Fruit fly (Drosophila melanogaster) ovary, adult (tissue): ENCODE measurements around the gene E5.

Experiments
- CG17801 ChIP-seq: fragments of 200-800 bp; optimal IDR thresholded peaks from 2 replicates; lab custom pipeline; 2019; ENCODE audit warnings: missing biosample characterization, mild to moderate bottlenecking, missing genetic modification characterization, moderate library complexity; ENCODE audit not compliant: partially characterized antibody

Gene E5

DNA sequence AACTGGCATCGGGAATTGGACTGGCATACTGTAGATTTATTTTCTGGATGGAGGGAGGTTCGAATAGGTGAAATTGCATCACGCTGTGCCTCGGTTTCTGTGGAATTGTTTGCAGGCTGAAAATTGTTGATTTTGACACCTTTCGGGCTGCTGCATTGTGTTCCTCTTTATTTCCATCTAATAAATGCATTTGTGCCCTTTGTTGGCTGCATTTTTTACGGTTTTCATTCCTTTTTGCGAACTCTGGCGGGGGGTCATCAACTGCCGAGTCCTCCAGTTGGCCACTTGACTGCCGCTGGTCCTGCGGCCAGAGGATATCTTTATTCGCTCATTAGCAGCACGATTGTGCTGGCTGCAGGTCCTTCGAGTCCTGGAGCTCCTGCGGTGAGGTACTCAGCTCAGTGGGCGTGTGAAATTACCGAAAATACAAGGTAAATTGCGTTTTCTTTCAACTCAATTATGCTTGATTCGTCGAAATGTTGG is 25.1 kb upstream of the E5 start:
- TF ChIP-seq CG17801 (GFP tag; lab: Kevin White, UChicago), result no peak

DNA sequence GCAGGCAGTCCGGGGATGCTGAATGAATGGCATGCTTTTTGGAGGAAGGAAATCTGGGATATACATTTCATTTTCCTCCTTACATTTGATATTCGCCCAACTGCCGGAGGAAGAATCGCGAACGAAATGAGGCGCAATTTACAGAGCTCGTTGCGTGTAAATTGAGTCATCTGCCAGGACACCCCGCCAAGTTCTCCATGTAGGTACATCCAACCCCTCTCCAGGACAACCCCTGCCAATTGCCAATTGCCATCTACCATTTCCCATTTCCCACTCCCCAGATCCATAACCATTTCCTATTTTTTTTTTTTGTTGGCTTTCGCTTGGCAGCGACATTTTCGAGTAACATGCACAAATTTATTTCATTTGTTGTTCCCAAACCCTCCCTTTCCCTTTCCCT is 22.1 kb upstream of the E5 start:
- TF ChIP-seq CG17801 (GFP tag; lab: Kevin White, UChicago), result no peak

- TF ChIP-seq CG17801 (GFP tag; lab: Kevin White, UChicago), result no peak
Observed at dm6 chr3R:13895602-13896001, 20.9 kb upstream of the E5 start.

- TF ChIP-seq CG17801 (GFP tag; lab: Kevin White, UChicago), result no peak
Observed at dm6 chr3R:13894756-13895155, 20.0 kb upstream of the E5 start.

DNA sequence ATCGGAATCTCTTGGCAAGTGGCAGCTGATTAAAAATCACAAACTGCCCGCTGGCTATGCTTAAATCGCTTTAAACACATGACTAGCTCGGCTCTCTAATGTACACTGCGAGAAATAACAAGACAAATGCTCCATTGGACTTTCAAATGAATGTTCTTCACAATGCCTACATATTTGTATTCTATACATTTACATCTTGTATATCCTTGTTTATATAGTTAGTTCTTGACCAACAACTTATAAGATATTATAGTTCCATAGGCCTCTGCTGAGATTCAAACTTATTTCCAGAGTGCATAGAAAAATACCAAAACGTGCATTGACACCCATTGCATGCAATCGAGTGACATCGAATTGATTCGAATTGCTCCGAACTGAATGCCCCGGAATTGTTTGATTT is 18.2 kb upstream of the E5 start:
- no peak for TF ChIP-seq CG17801 (GFP tag; lab: Kevin White, UChicago)

- TF ChIP-seq CG17801 (GFP tag; lab: Kevin White, UChicago), result no peak
Observed at dm6 chr3R:13888332-13888731, 13.6 kb upstream of the E5 start.

DNA sequence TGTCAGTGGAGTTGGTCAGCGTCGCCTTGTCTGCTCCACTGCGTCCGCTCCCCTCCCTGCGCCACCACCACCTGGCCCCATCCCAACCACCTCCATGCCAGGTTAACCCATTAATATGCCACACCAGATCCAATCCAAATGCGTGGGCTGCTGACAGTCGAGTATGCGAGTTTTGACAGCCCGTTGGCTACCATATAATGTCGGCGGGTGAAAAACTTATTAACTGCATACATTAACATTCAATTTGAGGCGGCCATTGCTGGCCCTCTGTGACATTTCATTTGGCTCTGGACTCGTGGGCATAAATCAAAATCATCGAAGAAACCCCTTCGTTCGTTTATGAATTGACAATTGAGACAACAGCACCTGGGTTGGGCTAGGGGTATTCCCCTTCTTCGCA is 13.1 kb upstream of the E5 start:
- TF ChIP-seq CG17801 (GFP tag; lab: Kevin White, UChicago), result no peak

- TF ChIP-seq CG17801 (GFP tag; lab: Kevin White, UChicago), result no peak
Observed at dm6 chr3R:13884929-13885328, 10.2 kb upstream of the E5 start.

- no peak for TF ChIP-seq CG17801 (GFP tag; lab: Kevin White, UChicago)
Observed at dm6 chr3R:13883388-13883787, 8.7 kb upstream of the E5 start.

DNA sequence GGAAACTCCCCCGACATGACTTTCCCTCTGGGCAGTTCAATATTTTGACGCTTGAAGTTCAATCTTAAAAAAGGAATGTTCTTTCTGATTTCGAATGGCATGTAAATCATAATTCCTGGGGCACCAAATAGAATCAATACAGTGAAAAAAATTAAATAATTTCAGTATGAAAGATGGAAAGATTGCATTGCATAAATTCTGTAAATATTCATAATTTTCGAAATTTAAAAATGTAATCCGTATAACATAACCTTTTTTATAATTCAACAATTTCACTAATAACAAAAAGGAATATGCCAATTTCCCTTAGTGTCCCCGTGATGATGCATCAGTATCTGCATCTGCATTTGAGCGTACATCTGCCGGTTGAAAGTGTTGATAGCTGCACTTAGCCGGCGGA is 6.2 kb upstream of the E5 start:
- TF ChIP-seq CG17801 (GFP tag; lab: Kevin White, UChicago), result no peak

DNA sequence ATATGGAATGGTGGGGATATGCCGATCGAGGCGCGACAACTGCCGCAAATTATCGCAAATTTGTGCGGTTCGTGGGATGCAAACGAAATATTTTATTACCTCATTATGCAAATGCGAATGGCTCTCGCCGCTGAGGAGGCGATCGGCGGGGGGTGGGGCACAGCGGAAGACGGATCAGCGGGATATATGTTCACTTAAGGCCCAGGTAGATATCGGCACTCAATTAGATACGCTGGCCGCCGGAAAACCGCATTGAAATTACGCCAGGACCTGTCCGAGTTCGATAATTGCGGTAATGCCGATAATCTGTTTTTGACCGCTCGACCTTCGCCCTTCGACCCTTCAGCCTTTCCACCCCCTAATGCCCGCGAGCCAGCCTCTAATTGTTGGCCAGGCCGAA is 4.6 kb upstream of the E5 start:
- no peak for TF ChIP-seq CG17801 (GFP tag; lab: Kevin White, UChicago)

dm6 chr3R:13877125-13877524 is 2.4 kb upstream of the E5 start:
- no peak for TF ChIP-seq CG17801 (GFP tag; lab: Kevin White, UChicago)

dm6 chr3R:13875438-13875861 is 734 bp upstream of the E5 start:
- no peak for TF ChIP-seq CG17801 (GFP tag; lab: Kevin White, UChicago)

DNA sequence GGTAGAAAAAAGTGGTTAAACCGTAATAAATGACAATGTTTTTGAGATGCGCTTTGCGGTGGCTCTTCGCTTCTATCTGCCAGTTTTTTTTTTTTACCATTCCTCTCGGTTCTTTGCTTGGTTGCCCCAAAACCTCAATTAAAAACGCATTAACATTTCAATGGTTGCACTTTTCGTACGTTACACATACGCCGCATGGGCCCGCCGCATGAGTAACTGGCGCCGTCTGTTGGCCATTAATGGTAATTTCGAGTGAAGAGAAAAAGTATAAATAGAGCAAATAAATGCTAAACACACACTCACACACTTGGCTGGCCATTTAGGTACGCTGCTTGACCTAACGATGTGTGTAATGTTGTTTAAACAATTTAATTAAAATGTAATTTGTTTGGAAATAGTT is 2.6 kb downstream of the E5 start:
- TF ChIP-seq CG17801 (GFP tag; lab: Kevin White, UChicago), result no peak

- no peak for TF ChIP-seq CG17801 (GFP tag; lab: Kevin White, UChicago)
Observed at dm6 chr3R:13861805-13862204, 12.9 kb downstream of the E5 start.

DNA sequence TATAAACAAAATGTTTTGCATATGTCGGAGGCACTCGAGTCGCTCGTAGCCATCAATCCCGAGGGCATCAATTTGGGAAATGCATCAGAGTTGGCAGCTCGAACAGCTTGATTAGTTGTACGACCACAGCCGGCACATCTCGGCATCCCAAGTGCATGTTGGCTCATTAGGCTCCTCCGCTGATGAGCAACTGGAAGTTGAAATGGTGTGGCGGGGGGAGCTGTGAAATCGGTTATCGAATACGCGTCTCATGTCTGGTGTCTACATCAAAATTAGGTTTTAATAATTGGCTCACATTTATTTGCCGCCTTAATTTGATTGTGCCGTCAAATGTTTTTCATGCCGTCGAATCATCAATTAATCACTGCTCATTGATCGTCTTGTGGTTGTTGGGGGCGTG is 15.5 kb downstream of the E5 start:
- no peak for TF ChIP-seq CG17801 (GFP tag; lab: Kevin White, UChicago)

DNA sequence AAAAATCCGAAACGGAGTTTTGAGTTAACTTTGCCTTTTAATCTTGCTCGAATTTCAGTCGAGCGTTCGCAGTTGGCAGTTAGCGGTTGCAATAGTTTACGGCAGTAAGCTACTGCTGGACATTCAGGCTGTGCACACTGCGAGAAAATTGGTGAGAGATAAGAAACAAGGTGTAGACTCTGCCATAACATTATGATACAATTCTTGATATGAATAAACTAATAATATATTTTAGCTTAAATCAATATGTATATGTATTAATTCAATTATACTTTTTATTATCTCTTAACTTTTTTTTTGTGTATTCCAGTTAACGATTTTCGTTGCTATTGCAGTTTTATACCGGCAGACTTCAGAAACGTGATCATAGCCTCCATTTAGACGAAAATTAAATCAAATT is 17.4 kb downstream of the E5 start:
- TF ChIP-seq CG17801 (GFP tag; lab: Kevin White, UChicago), result no peak
